Worm (Caenorhabditis elegans): ENCODE measurements around the gene grl-31.

The grl-31 gene

ce11 chrV:3585011-3585410 lies 27.4 kb upstream of the grl-31 start:
- TF ChIP-seq unc-55 (GFP tag; optimal IDR thresholded peaks at IDR 0.05): no peak
- TF ChIP-seq C38D4.7 (GFP tag; optimal IDR thresholded peaks at IDR 0.05): no peak
- no peak for TF ChIP-seq che-1 (tag; optimal IDR thresholded peaks at IDR 0.05)
- TF ChIP-seq pha-4 (tag; optimal IDR thresholded peaks at IDR 0.05): no peak
- TF ChIP-seq dve-1 (tag; optimal IDR thresholded peaks at IDR 0.05): no peak
- TF ChIP-seq unc-86 (tag; optimal IDR thresholded peaks at IDR 0.05): no peak
- TF ChIP-seq ceh-14 (tag; optimal IDR thresholded peaks at IDR 0.05): no peak
- no peak for TF ChIP-seq hlh-15 (tag; optimal IDR thresholded peaks at IDR 0.05)
- TF ChIP-seq ceh-45 (GFP tag; IDR thresholded peaks at IDR 0.05): no peak
- TF ChIP-seq tbx-7 (tag; optimal IDR thresholded peaks at IDR 0.05): no peak
- TF ChIP-seq ama-1 (optimal IDR thresholded peaks at IDR 0.05): no peak
- no peak for TF ChIP-seq ceh-18 (tag; optimal IDR thresholded peaks at IDR 0.05)
- no peak for TF ChIP-seq pros-1 (tag; optimal IDR thresholded peaks at IDR 0.05)
- TF ChIP-seq ceh-24 (tag; optimal IDR thresholded peaks at IDR 0.05): no peak

ce11 chrV:3583622-3584021 lies 26.0 kb upstream of the grl-31 start:
- TF ChIP-seq pax-1 (tag; optimal IDR thresholded peaks at IDR 0.05): no peak
- no peak for TF ChIP-seq pros-1 (tag; optimal IDR thresholded peaks at IDR 0.05)
- TF ChIP-seq tbx-2 (tag; optimal IDR thresholded peaks at IDR 0.05): no peak
- TF ChIP-seq ceh-34 (tag; optimal IDR thresholded peaks at IDR 0.05): no peak
- TF ChIP-seq C38D4.7 (GFP tag; optimal IDR thresholded peaks at IDR 0.05): no peak
- TF ChIP-seq ttx-3 (tag; optimal IDR thresholded peaks at IDR 0.05): no peak
- no peak for TF ChIP-seq ceh-30 (tag; optimal IDR thresholded peaks at IDR 0.05)
- no peak for TF ChIP-seq fkh-6 (tag; optimal IDR thresholded peaks at IDR 0.05)
- no peak for TF ChIP-seq T23F11.4 (GFP tag; optimal IDR thresholded peaks at IDR 0.05)
- TF ChIP-seq ceh-45 (GFP tag; IDR thresholded peaks at IDR 0.05): no peak
- no peak for TF ChIP-seq pha-4 (tag; optimal IDR thresholded peaks at IDR 0.05)
- no peak for TF ChIP-seq Y22D7AL.16 (tag; optimal IDR thresholded peaks at IDR 0.05)
- no peak for TF ChIP-seq lin-11 (tag; optimal IDR thresholded peaks at IDR 0.05)

- no peak for TF ChIP-seq T23F11.4 (GFP tag; optimal IDR thresholded peaks at IDR 0.05)
- TF ChIP-seq elt-4 (tag; optimal IDR thresholded peaks at IDR 0.05): no peak
- no peak for TF ChIP-seq ceh-19 (GFP tag; optimal IDR thresholded peaks at IDR 0.05)
- no peak for TF ChIP-seq dmd-4 (tag; optimal IDR thresholded peaks at IDR 0.05; ENCODE audit: borderline replicate concordance)
- no peak for TF ChIP-seq ceh-31 (tag; optimal IDR thresholded peaks at IDR 0.05)
- no peak for TF ChIP-seq C38D4.7 (GFP tag; optimal IDR thresholded peaks at IDR 0.05)
- TF ChIP-seq ceh-9 (tag; optimal IDR thresholded peaks at IDR 0.05): no peak
- no peak for TF ChIP-seq Y22D7AL.16 (tag; optimal IDR thresholded peaks at IDR 0.05)
- no peak for TF ChIP-seq fkh-6 (tag; optimal IDR thresholded peaks at IDR 0.05)
- TF ChIP-seq ceh-6 (GFP tag; optimal IDR thresholded peaks at IDR 0.05): no peak
- no peak for TF ChIP-seq eyg-1 (tag; optimal IDR thresholded peaks at IDR 0.05)
- TF ChIP-seq pax-1 (tag; optimal IDR thresholded peaks at IDR 0.05): no peak
- TF ChIP-seq K09A11.1 (tag; optimal IDR thresholded peaks at IDR 0.05; ENCODE audit: insufficient read depth): no peak
- no peak for TF ChIP-seq sox-2 (GFP tag; IDR thresholded peaks at IDR 0.05)
- TF ChIP-seq fkh-10 (GFP tag; optimal IDR thresholded peaks at IDR 0.05): no peak
- TF ChIP-seq hlh-6 (tag; optimal IDR thresholded peaks at IDR 0.05): no peak
- no peak for TF ChIP-seq pag-3 (tag; optimal IDR thresholded peaks at IDR 0.05; ENCODE audit: borderline replicate concordance)
- no peak for TF ChIP-seq che-1 (tag; optimal IDR thresholded peaks at IDR 0.05)
- no peak for TF ChIP-seq ztf-16 (tag; optimal IDR thresholded peaks at IDR 0.05)
- no peak for TF ChIP-seq F13H6.1 (tag; optimal IDR thresholded peaks at IDR 0.05)
Measured at ce11 chrV:3582671-3583070, 25.1 kb upstream of the grl-31 start.

- TF ChIP-seq hlh-8 (tag; optimal IDR thresholded peaks at IDR 0.05) (no peak), zip-5 (tag; optimal IDR thresholded peaks at IDR 0.05) (no peak)
Measured at ce11 chrV:3582086-3582485, 24.5 kb upstream of the grl-31 start.
